Fruit fly (Drosophila melanogaster) Kc167 (cell line): Measurements from ENCODE around the gene CG34451.

Experiments
- Myc ChIP-seq: fragments of >200 bp; optimal IDR thresholded peaks from 2 replicates; lab custom pipeline; 2017; ENCODE audit warnings: missing external identifiers
- h ChIP-seq: fragments of >200 bp; optimal IDR thresholded peaks from 3 replicates; lab custom pipeline; 2018; ENCODE audit warnings: missing external identifiers
- insv ChIP-seq: fragments of >200 bp; optimal IDR thresholded peaks from 3 replicates; lab custom pipeline; 2018; ENCODE audit warnings: missing external identifiers
- psq ChIP-seq: fragments of >200 bp; optimal IDR thresholded peaks from 2 replicates; lab custom pipeline; 2017; ENCODE audit warnings: missing external identifiers
- ttk ChIP-seq: sonication (Bioruptor generic); optimal IDR thresholded peaks from 2 replicates; lab custom pipeline; 2017; ENCODE audit warnings: missing external identifiers

DNA sequence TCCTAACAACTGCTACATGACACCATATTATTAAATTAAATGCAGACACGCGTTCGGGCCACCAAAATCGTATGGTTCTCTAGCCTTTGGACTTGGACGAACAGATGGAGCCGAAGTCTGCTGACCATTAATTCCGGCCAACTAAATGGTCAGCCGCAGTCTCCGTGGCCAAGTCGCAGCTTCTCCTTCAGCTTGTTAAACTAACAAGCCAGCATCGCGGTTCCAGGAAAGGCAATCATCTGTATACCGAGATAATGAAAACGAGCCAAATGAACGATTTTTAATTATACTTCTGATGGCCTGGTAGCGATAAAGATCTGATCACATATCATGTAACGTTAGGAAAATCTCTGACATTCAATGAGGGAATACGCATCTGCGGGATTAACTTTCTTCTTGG is 21.9 kb downstream of the CG34451 start:
- TF ChIP-seq psq (lab: Kevin White, UChicago) (no peak), insv (lab: Kevin White, UChicago) (no peak), ttk (lab: Kevin White, UChicago) (no peak), h (no peak), Myc (lab: Kevin White, UChicago) (no peak)
